Fruit fly (Drosophila melanogaster): ENCODE data around the gene Obp19a.

Obp19a gene

dm6 chrX:20394066-20394913, 21.3 kb upstream of the Obp19a start, which contains the start of gene HERC2 (continued):
- no peak for TF ChIP-seq OdsH (GFP tag; optimal IDR thresholded peaks at IDR 0.05)
- peak; percentile 74 for TF ChIP-seq eg (GFP tag; IDR thresholded peaks at IDR 0.05)
- TF ChIP-seq svp (GFP tag), result peak; percentile 80
- TF ChIP-seq Ets96B (tag; optimal IDR thresholded peaks at IDR 0.05), result peak; percentile 33
- no peak; the same call in 1 of the 2 replicates for TF ChIP-seq CG11294 (GFP tag; IDR thresholded peaks at IDR 0.05)
- no peak for TF ChIP-seq CG10631 (GFP tag; optimal IDR thresholded peaks at IDR 0.05)
- TF ChIP-seq Ets21C (GFP tag; optimal IDR thresholded peaks at IDR 0.05), result peak; percentile 59
- TF ChIP-seq Sox102F (GFP tag; optimal IDR thresholded peaks at IDR 0.05), result peak; percentile 40
- TF ChIP-seq CG3032 (tag; optimal IDR thresholded peaks at IDR 0.05), result peak; percentile 45
- peak; percentile 87 for TF ChIP-seq Eip78C (GFP tag)
- peak; percentile 56 for TF ChIP-seq Smox (GFP tag; optimal IDR thresholded peaks at IDR 0.05)
- no peak for TF ChIP-seq salr (GFP tag; optimal IDR thresholded peaks at IDR 0.05)
- TF ChIP-seq CG6276 (GFP tag; optimal IDR thresholded peaks at IDR 0.05), result no peak
- TF ChIP-seq CG11762 (GFP tag; optimal IDR thresholded peaks at IDR 0.05; ENCODE audit: insufficient read depth), result no peak
- TF ChIP-seq topi (GFP tag; optimal IDR thresholded peaks at IDR 0.05), result peak; percentile 62
- peak; percentile 35; the same call in 1 of the 2 replicates for TF ChIP-seq CG15336 (GFP tag; IDR thresholded peaks at IDR 0.05)
- TF ChIP-seq CG32006 (GFP tag; optimal IDR thresholded peaks at IDR 0.05), result no peak
- no peak for TF ChIP-seq CG16779 (tag; optimal IDR thresholded peaks at IDR 0.05)
- TF ChIP-seq CG10669 (GFP tag; optimal IDR thresholded peaks at IDR 0.05), result no peak
- no peak for TF ChIP-seq dsx (GFP tag; optimal IDR thresholded peaks at IDR 0.05; ENCODE audit: poor library complexity, severe bottlenecking)
- no peak for TF ChIP-seq fd59A (GFP tag; optimal IDR thresholded peaks at IDR 0.05)
- TF ChIP-seq Gug (GFP tag; IDR thresholded peaks at IDR 0.05), result peak; percentile 37; the same call in 1 of the 2 replicates
- TF ChIP-seq CG3919 (GFP tag; optimal IDR thresholded peaks at IDR 0.05), result no peak
- TF ChIP-seq CG7368 (GFP tag; optimal IDR thresholded peaks at IDR 0.05), result no peak
- TF ChIP-seq CG8632 (GFP tag; optimal IDR thresholded peaks at IDR 0.05), result peak; percentile 7

- TF ChIP-seq lz (GFP tag; optimal IDR thresholded peaks at IDR 0.05) (no peak), fkh (GFP tag; optimal IDR thresholded peaks at IDR 0.05) (no peak), spab (GFP tag; optimal IDR thresholded peaks at IDR 0.05) (no peak), CG6854 (GFP tag; optimal IDR thresholded peaks at IDR 0.05) (no peak), Hr4 (GFP tag; optimal IDR thresholded peaks at IDR 0.05) (no peak)
Measured at dm6 chrX:20411635-20412034, 3.9 kb upstream of the Obp19a start.

- TF ChIP-seq CG10631 (GFP tag; optimal IDR thresholded peaks at IDR 0.05) (no peak), esn (GFP tag; optimal IDR thresholded peaks at IDR 0.05) (no peak), dsx (GFP tag; optimal IDR thresholded peaks at IDR 0.05; ENCODE audit: poor library complexity, severe bottlenecking) (no peak), cyc (GFP tag; optimal IDR thresholded peaks at IDR 0.05) (no peak), achi (GFP tag; optimal IDR thresholded peaks at IDR 0.05) (no peak), Hr39 (GFP tag; optimal IDR thresholded peaks at IDR 0.05) (no peak), fd59A (GFP tag; optimal IDR thresholded peaks at IDR 0.05) (no peak), CG3032 (tag; optimal IDR thresholded peaks at IDR 0.05) (no peak), CG8632 (GFP tag; optimal IDR thresholded peaks at IDR 0.05) (no peak), OdsH (GFP tag; optimal IDR thresholded peaks at IDR 0.05) (no peak), Ets96B (tag; optimal IDR thresholded peaks at IDR 0.05) (no peak), net (GFP tag; optimal IDR thresholded peaks at IDR 0.05) (no peak), CG1621 (tag; optimal IDR thresholded peaks at IDR 0.05) (no peak), vri (GFP tag; optimal IDR thresholded peaks at IDR 0.05) (no peak), dac (GFP tag; optimal IDR thresholded peaks at IDR 0.05) (no peak), CG7368 (GFP tag; optimal IDR thresholded peaks at IDR 0.05) (no peak), CG8319 (GFP tag; optimal IDR thresholded peaks at IDR 0.05) (no peak)
Measured at dm6 chrX:20413481-20413880, 2.1 kb upstream of the Obp19a start, which contains the start of gene CG15459. Gene CG15459 (minus strand): TSS chrX:20413581.

All from whole organism, prepupa.